Worm (Caenorhabditis elegans): ENCODE data around the gene lgc-40.

DNA sequence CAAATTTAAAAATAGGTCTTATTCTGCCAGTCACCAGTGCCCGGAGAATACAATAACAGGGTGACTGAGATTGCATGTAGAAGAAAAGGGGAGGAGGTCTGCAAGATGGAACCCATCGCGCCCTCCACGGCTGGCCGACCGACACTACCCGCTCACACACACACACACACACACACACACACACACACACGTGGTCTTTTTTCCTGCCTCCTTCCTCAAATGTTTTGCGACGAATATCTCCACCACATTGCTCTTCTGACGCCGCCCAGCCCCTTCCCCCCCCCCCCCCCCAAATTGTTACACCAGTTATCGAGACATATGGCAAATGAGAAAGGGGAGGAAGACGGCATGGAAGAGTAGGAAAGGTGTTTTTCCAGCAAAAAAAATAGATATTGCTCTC is 38.1 kb upstream of the lgc-40 start:
- no peak for TF ChIP-seq D2030.7 (GFP tag; IDR thresholded peaks at IDR 0.05)
- TF ChIP-seq sptf-2 (GFP tag; optimal IDR thresholded peaks at IDR 0.05), result no peak
- TF ChIP-seq madf-10 (tag; optimal IDR thresholded peaks at IDR 0.05), result no peak
- no peak for TF ChIP-seq Y67H2A.10 (GFP tag; conservative IDR thresholded peaks at IDR 0.05)
- TF ChIP-seq C17E4.6 (GFP tag; IDR thresholded peaks at IDR 0.05), result no peak
- TF ChIP-seq F57C9.4 (tag; optimal IDR thresholded peaks at IDR 0.05), result no peak

All from whole organism, young adult.